Fruit fly (Drosophila melanogaster) whole organism, embryonic: ENCODE measurements around the gene CG15356.

ENCODE experiments used
- CG10654 ChIP-seq: fragments of 200-800 bp; sonication (Bioruptor generic); optimal IDR thresholded peaks from 2 replicates; lab custom pipeline; 2016; ENCODE audit warnings: missing biosample characterization, missing genetic modification characterization
- CG11723 ChIP-seq: fragments of 200-800 bp; sonication (Bioruptor generic); optimal IDR thresholded peaks from 2 replicates; lab custom pipeline; 2017; ENCODE audit warnings: missing biosample characterization, mild to moderate bottlenecking, missing genetic modification characterization
- Dad ChIP-seq: fragments of 200-800 bp; sonication (Bioruptor generic); optimal IDR thresholded peaks from 3 replicates; lab custom pipeline; 2016; ENCODE audit warnings: missing biosample characterization, missing genetic modification characterization
- E2f2 ChIP-seq: fragments of 200-800 bp; sonication (Bioruptor generic); IDR thresholded peaks from 2 replicates; pipeline ENCODE4 v1.3.6; 2022; ENCODE audit warnings: missing biosample characterization, missing genetic modification characterization
- Rx ChIP-seq: fragments of 200-800 bp; sonication (Bioruptor generic); IDR thresholded peaks from 2 replicates; pipeline ENCODE4 v1.3.6; 2022; ENCODE audit warnings: missing biosample characterization, missing genetic modification characterization
- ci ChIP-seq: fragments of 200-800 bp; sonication (Bioruptor generic); IDR thresholded peaks from 3 replicates; pipeline ENCODE4 v1.3.6; 2022; ENCODE audit warnings: missing biosample characterization, missing genetic modification characterization
- tin ChIP-seq: fragments of 200-800 bp; sonication (Bioruptor generic); optimal IDR thresholded peaks from 3 replicates; lab custom pipeline; 2016; ENCODE audit warnings: missing biosample characterization, missing genetic modification characterization

dm6 chr2L:1938004-1938403 lies 42.6 kb downstream of the CG15356 start:
- TF ChIP-seq CG10654 (GFP tag; lab: Kevin White, UChicago) (no peak), tin (GFP tag; lab: Kevin White, UChicago) (no peak), Dad (GFP tag; lab: Kevin White, UChicago) (no peak), Rx (GFP tag; lab: Robert Waterston, UW) (no peak), CG11723 (GFP tag; lab: Kevin White, UChicago) (no peak), ci (GFP tag; lab: Robert Waterston, UW) (no peak), E2f2 (no peak)
